Worm (Caenorhabditis elegans): ENCODE data around the gene sbds-1.

The sbds-1 gene

ce11 chrIII:638319-638718 lies at the start of gene sbds-1:
sbds-1 (minus strand) TSS chrIII:638419.
- TF ChIP-seq scrt-1 (GFP tag; IDR thresholded peaks at IDR 0.05), result no peak

ce11 chrIII:683318-683717 lies 45.1 kb upstream of the sbds-1 start, which contains the start of gene W02B3.4:
W02B3.4 (minus strand) TSS chrIII:683418.
- TF ChIP-seq hmbx-1 (tag; optimal IDR thresholded peaks at IDR 0.05), result no peak
- no peak for TF ChIP-seq ceh-13 (GFP tag; optimal IDR thresholded peaks at IDR 0.05)
- TF ChIP-seq ceh-36 (tag; optimal IDR thresholded peaks at IDR 0.05), result no peak
- no peak for TF ChIP-seq F13C5.2 (tag; optimal IDR thresholded peaks at IDR 0.05)
- TF ChIP-seq tbx-37 (GFP tag; conservative IDR thresholded peaks at IDR 0.05), result no peak
- TF ChIP-seq tra-4 (tag; optimal IDR thresholded peaks at IDR 0.05), result no peak
- no peak for TF ChIP-seq ets-7 (tag; optimal IDR thresholded peaks at IDR 0.05)

DNA sequence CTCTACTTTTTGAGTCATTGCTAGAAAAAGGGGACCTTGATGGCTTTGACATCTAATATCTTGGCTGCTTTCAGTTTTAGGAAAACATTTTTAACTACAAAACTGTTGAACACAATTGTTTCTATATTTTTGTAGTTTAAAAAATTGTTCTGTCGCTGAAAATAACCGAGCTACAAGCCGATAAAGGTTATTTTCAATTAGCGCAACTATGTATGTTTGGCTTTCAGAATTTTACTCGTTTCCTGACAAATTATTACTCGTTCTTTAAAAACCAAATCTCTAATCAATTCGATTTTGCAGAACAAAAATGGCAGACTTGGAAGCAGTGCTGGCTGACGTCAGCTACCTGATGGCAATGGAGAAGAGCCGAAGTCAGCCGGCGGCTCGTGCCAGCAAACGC lies 37.6 kb upstream of the sbds-1 start, which contains the start of gene grk-2:
Gene grk-2, plus strand, starts transcription at position 301 of the 400 bp plus-strand sequence.
- TF ChIP-seq ceh-36 (tag; optimal IDR thresholded peaks at IDR 0.05) (no peak), ceh-13 (GFP tag; optimal IDR thresholded peaks at IDR 0.05) (no peak), scrt-1 (GFP tag; IDR thresholded peaks at IDR 0.05) (no peak), aly-1 (tag; optimal IDR thresholded peaks at IDR 0.05) (no peak), hnd-1 (tag; optimal IDR thresholded peaks at IDR 0.05) (no peak), tbx-37 (GFP tag; conservative IDR thresholded peaks at IDR 0.05) (no peak), pes-1 (GFP tag; IDR thresholded peaks at IDR 0.05) (no peak), F13C5.2 (tag; optimal IDR thresholded peaks at IDR 0.05) (no peak), tbx-11 (GFP tag; IDR thresholded peaks at IDR 0.05) (no peak), hmg-4 (GFP tag; optimal IDR thresholded peaks at IDR 0.05) (no peak), flt-1 (GFP tag; IDR thresholded peaks at IDR 0.05) (no peak), ets-7 (tag; optimal IDR thresholded peaks at IDR 0.05) (no peak), sea-1 (GFP tag; conservative IDR thresholded peaks at IDR 0.05) (no peak), ama-1 (optimal IDR thresholded peaks at IDR 0.05) (no peak), B0310.2 (tag; optimal IDR thresholded peaks at IDR 0.05) (no peak), hmbx-1 (tag; optimal IDR thresholded peaks at IDR 0.05) (no peak)

DNA sequence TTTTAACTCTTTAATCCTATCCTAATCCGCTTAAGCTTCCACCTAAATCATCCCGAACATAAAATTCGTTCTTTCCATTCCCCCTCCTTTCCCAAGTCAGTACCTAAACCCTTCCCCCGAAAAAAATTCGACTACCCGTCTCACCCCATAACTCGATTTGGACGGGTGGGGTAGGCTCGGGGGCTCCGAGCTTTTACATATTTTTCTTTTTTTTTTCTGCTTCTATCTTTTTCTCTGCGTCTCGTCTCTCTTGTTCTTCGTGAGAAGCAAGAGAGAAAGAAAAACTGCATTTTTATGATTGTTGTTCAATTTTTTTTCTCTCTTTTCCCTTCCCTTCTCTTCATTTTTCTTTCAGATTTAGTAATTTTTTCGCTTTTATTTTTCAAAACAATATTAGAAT lies 37.2 kb upstream of the sbds-1 start:
- TF ChIP-seq tra-4 (tag; optimal IDR thresholded peaks at IDR 0.05), result no peak
- TF ChIP-seq aly-1 (tag; optimal IDR thresholded peaks at IDR 0.05), result no peak
- no peak for TF ChIP-seq ama-1 (optimal IDR thresholded peaks at IDR 0.05)
- TF ChIP-seq hnd-1 (tag; optimal IDR thresholded peaks at IDR 0.05), result no peak
- no peak for TF ChIP-seq scrt-1 (GFP tag; IDR thresholded peaks at IDR 0.05)
- TF ChIP-seq sea-1 (GFP tag; conservative IDR thresholded peaks at IDR 0.05), result no peak
- no peak for TF ChIP-seq ceh-36 (tag; optimal IDR thresholded peaks at IDR 0.05)
- TF ChIP-seq ets-7 (tag; optimal IDR thresholded peaks at IDR 0.05), result no peak
- TF ChIP-seq F13C5.2 (tag; optimal IDR thresholded peaks at IDR 0.05), result no peak
- TF ChIP-seq tbx-11 (GFP tag; IDR thresholded peaks at IDR 0.05), result no peak
- no peak for TF ChIP-seq hmg-4 (GFP tag; optimal IDR thresholded peaks at IDR 0.05)
- no peak for TF ChIP-seq hmbx-1 (tag; optimal IDR thresholded peaks at IDR 0.05)
- TF ChIP-seq flt-1 (GFP tag; IDR thresholded peaks at IDR 0.05), result no peak

- TF ChIP-seq hmg-4 (GFP tag; optimal IDR thresholded peaks at IDR 0.05) (no peak), B0310.2 (tag; optimal IDR thresholded peaks at IDR 0.05) (no peak), aly-1 (tag; optimal IDR thresholded peaks at IDR 0.05) (no peak), ama-1 (optimal IDR thresholded peaks at IDR 0.05) (no peak), ceh-13 (GFP tag; optimal IDR thresholded peaks at IDR 0.05) (no peak), ets-7 (tag; optimal IDR thresholded peaks at IDR 0.05) (no peak), scrt-1 (GFP tag; IDR thresholded peaks at IDR 0.05) (no peak), pes-1 (GFP tag; IDR thresholded peaks at IDR 0.05) (no peak), flt-1 (GFP tag; IDR thresholded peaks at IDR 0.05) (no peak), sea-1 (GFP tag; conservative IDR thresholded peaks at IDR 0.05) (no peak), tra-4 (tag; optimal IDR thresholded peaks at IDR 0.05) (no peak), tbx-37 (GFP tag; conservative IDR thresholded peaks at IDR 0.05) (no peak), hmbx-1 (tag; optimal IDR thresholded peaks at IDR 0.05) (no peak), hnd-1 (tag; optimal IDR thresholded peaks at IDR 0.05) (no peak), tbx-11 (GFP tag; IDR thresholded peaks at IDR 0.05) (no peak), ceh-36 (tag; optimal IDR thresholded peaks at IDR 0.05) (no peak), F13C5.2 (tag; optimal IDR thresholded peaks at IDR 0.05) (no peak)
Measured at ce11 chrIII:670994-671393, 32.8 kb upstream of the sbds-1 start.

DNA sequence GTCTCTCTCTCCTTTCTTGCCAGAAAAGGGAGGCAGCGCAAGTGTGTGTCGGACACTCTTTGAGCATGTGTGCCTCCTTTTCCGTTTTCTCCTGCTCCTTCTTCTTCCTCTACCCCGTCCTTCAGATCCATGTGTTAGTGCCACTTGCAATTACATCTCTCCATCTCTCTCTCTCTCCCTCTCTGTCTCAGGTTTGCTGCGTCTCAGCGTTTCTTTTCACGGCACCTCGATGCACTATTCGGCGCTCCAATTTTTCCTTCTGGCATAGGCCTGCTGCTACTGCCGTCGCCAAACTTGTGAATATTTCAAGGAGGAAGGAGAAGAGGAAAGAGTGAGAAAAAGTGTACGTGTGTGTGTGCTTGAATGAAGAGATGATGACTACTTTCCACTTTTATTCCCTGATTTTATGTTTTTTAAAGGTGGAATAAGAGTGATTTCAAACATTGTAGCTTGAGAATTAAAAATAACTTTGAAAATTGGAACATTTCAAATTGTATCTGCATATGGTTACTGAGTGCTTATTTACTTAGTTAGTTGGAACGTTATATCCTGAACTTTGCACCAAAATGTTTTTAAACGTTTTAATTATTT lies 30.2 kb upstream of the sbds-1 start, which contains the start of gene W02B3.3:
Gene W02B3.3, minus strand, starts transcription at position 131 of the 591 bp plus-strand sequence.
- TF ChIP-seq ceh-36 (tag; optimal IDR thresholded peaks at IDR 0.05) (no peak), sea-1 (GFP tag; conservative IDR thresholded peaks at IDR 0.05) (no peak), F13C5.2 (tag; optimal IDR thresholded peaks at IDR 0.05) (peak; percentile 8), flt-1 (GFP tag; IDR thresholded peaks at IDR 0.05) (no peak), ceh-13 (GFP tag; optimal IDR thresholded peaks at IDR 0.05) (no peak), tbx-11 (GFP tag; IDR thresholded peaks at IDR 0.05) (no peak), hmg-4 (GFP tag; optimal IDR thresholded peaks at IDR 0.05) (peak; percentile 46), aly-1 (tag; optimal IDR thresholded peaks at IDR 0.05) (no peak), ama-1 (optimal IDR thresholded peaks at IDR 0.05) (no peak), pes-1 (GFP tag; IDR thresholded peaks at IDR 0.05) (no peak)

DNA sequence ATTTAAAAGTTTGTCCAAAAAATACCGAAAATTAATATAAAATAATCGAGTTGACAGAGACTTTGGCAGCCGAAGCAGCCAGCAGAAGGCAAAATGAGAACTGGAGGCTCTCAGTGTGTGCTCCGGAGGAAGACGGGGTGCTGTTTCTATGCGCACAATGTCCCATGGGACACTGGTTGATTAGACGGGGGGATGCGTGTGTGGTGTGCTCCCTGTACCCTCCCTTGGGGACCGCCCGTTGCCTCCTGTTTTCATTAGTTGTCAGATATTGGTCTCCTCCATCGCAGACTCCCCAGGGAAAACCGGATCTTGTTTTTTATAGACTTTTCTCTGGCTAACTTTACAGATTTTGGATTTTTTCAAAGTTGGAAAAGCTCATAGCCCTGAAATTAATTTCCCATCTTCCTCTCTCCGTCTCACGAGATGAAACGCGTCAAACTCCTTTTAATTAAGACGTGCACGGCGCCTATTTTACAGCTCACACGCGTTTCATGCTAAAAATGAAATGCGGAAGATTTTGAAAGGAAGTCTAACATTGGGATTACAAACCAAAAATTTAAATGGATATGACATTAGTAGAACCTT lies 27.0 kb upstream of the sbds-1 start, which contains the start of gene C09F5.3:
Gene C09F5.3, minus strand, starts transcription at position 94 of the 585 bp plus-strand sequence.
- TF ChIP-seq F13C5.2 (tag; optimal IDR thresholded peaks at IDR 0.05) (no peak), tbx-37 (GFP tag; conservative IDR thresholded peaks at IDR 0.05) (no peak), sea-1 (GFP tag; conservative IDR thresholded peaks at IDR 0.05) (no peak), ama-1 (optimal IDR thresholded peaks at IDR 0.05) (no peak)

- TF ChIP-seq hmbx-1 (tag; optimal IDR thresholded peaks at IDR 0.05), result no peak
- TF ChIP-seq sea-1 (GFP tag; conservative IDR thresholded peaks at IDR 0.05), result no peak
- no peak for TF ChIP-seq flt-1 (GFP tag; IDR thresholded peaks at IDR 0.05)
Measured at ce11 chrIII:658357-658756, 20.1 kb upstream of the sbds-1 start, which contains the start of gene C09F5.1. C09F5.1 (plus strand) TSS chrIII:658709.

All from whole organism, early embryonic.